Worm (Caenorhabditis elegans) whole organism, midembryonic: ENCODE measurements around the gene srd-2.

Experiments
- T22C8.4 ChIP-seq: fragments of 200-800 bp; sonication (Bioruptor generic); IDR thresholded peaks from 2 replicates; pipeline ENCODE4 v1.3.6; 2022; ENCODE audit warnings: missing genetic modification characterization, missing compliant biosample characterization
- cog-1 ChIP-seq: sonication (generic microtip); optimal IDR thresholded peaks from 2 replicates; lab custom pipeline; 2016; ENCODE audit warnings: missing genetic modification characterization, missing compliant biosample characterization
- flt-1 ChIP-seq: fragments of 200-800 bp; sonication (Bioruptor generic); IDR thresholded peaks from 2 replicates; pipeline ENCODE4 v1.3.6; 2022; ENCODE audit warnings: missing genetic modification characterization, missing compliant biosample characterization
- klf-2 ChIP-seq: fragments of 200-800 bp; sonication (Bioruptor generic); conservative IDR thresholded peaks from 2 replicates; pipeline ENCODE4 v1.3.6; 2022; ENCODE audit warnings: missing genetic modification reagents, missing genetic modification characterization, missing compliant biosample characterization
- med-1 ChIP-seq: sonication (generic microtip); optimal IDR thresholded peaks from 2 replicates; lab custom pipeline; 2017; ENCODE audit warnings: missing genetic modification characterization, mild to moderate bottlenecking, missing compliant biosample characterization, antibody characterized with exemption, missing genetic modification reagents; ENCODE audit not compliant: insufficient read depth
- ref-1 ChIP-seq: fragments of 200-800 bp; sonication (Bioruptor generic); conservative IDR thresholded peaks from 2 replicates; pipeline ENCODE4 v1.3.6; 2022; ENCODE audit warnings: missing genetic modification reagents, missing genetic modification characterization, missing compliant biosample characterization
- tab-1 ChIP-seq: fragments of 200-800 bp; sonication (Bioruptor generic); IDR thresholded peaks from 2 replicates; pipeline ENCODE4 v1.3.6; 2022; ENCODE audit warnings: missing genetic modification characterization, missing compliant biosample characterization
- ztf-23 ChIP-seq: fragments of 200-800 bp; sonication (Bioruptor generic); IDR thresholded peaks from 2 replicates; pipeline ENCODE4 v1.3.6; 2022; ENCODE audit warnings: missing genetic modification reagents, missing genetic modification characterization, missing compliant biosample characterization
- ztf-29 ChIP-seq: fragments of 200-800 bp; sonication (Bioruptor generic); IDR thresholded peaks from 2 replicates; pipeline ENCODE4 v1.3.6; 2022; ENCODE audit warnings: missing genetic modification reagents, missing genetic modification characterization, missing compliant biosample characterization

Gene srd-2

ce11 chrII:10136771-10137170 is 50.9 kb downstream of the srd-2 start:
- TF ChIP-seq med-1 (GFP tag; lab: Kevin White, UChicago) (no peak), flt-1 (GFP tag; lab: Robert Waterston, UW) (no peak), ztf-23 (no peak), cog-1 (tag; lab: Kevin White, UChicago) (no peak), T22C8.4 (no peak), ztf-29 (GFP tag; lab: Robert Waterston, UW) (no peak), ref-1 (GFP tag; lab: Robert Waterston, UW) (no peak), klf-2 (no peak), tab-1 (GFP tag; lab: Robert Waterston, UW) (no peak)
